Fruit fly (Drosophila melanogaster) whole organism, wandering third instar larva: ENCODE measurements around the gene Frmd5.

Experiments used
- Abd-B ChIP-seq: fragments of >200 bp; optimal IDR thresholded peaks from 2 replicates; lab custom pipeline; 2017; ENCODE audit warnings: missing biosample characterization, missing genetic modification characterization
- Dfd ChIP-seq: fragments of >200 bp; optimal IDR thresholded peaks from 2 replicates; lab custom pipeline; 2017; ENCODE audit warnings: missing biosample characterization, missing genetic modification characterization
- HLH106 ChIP-seq: fragments of 200-800 bp; optimal IDR thresholded peaks from 3 replicates; lab custom pipeline; 2019; ENCODE audit warnings: missing biosample characterization, mild to moderate bottlenecking, missing genetic modification characterization, moderate library complexity
- Hr83 ChIP-seq: fragments of 200-300 bp; sonication (Bioruptor generic); optimal IDR thresholded peaks from 2 replicates; lab custom pipeline; 2016; ENCODE audit warnings: missing biosample characterization, mild to moderate bottlenecking, missing genetic modification characterization, moderate library complexity; ENCODE audit not compliant: poor library complexity, severe bottlenecking
- Myc ChIP-seq: fragments of >200 bp; optimal IDR thresholded peaks from 2 replicates; lab custom pipeline; 2017
- OdsH ChIP-seq: fragments of 200-800 bp; sonication (Bioruptor generic); optimal IDR thresholded peaks from 2 replicates; lab custom pipeline; 2016; ENCODE audit warnings: missing biosample characterization, mild to moderate bottlenecking, missing genetic modification characterization
- br ChIP-seq: fragments of 200-800 bp; sonication (Bioruptor generic); optimal IDR thresholded peaks from 2 replicates; lab custom pipeline; 2016; ENCODE audit warnings: missing biosample characterization, missing genetic modification characterization
- fru ChIP-seq: fragments of 200-800 bp; sonication (Bioruptor generic); optimal IDR thresholded peaks from 3 replicates; lab custom pipeline; 2016; ENCODE audit warnings: missing biosample characterization, mild to moderate bottlenecking, missing genetic modification characterization
- h ChIP-seq: fragments of 200-800 bp; sonication (Bioruptor generic); optimal IDR thresholded peaks from 3 replicates; lab custom pipeline; 2016; ENCODE audit warnings: missing biosample characterization, mild to moderate bottlenecking, missing genetic modification characterization
- pan ChIP-seq: fragments of >200 bp; optimal IDR thresholded peaks from 2 replicates; lab custom pipeline; 2017
- psq ChIP-seq: fragments of 200-800 bp; sonication (Bioruptor generic); optimal IDR thresholded peaks from 3 replicates; lab custom pipeline; 2017; ENCODE audit warnings: missing biosample characterization, mild to moderate bottlenecking, missing genetic modification characterization, moderate library complexity
- usp ChIP-seq: fragments of >200 bp; optimal IDR thresholded peaks from 2 replicates; lab custom pipeline; 2017; ENCODE audit warnings: missing biosample characterization, missing genetic modification characterization

- TF ChIP-seq OdsH (GFP tag; lab: Kevin White, UChicago) (no peak), psq (GFP tag; lab: Kevin White, UChicago) (no peak), Abd-B (GFP tag; lab: Kevin White, UChicago) (no peak), h (GFP tag; lab: Kevin White, UChicago) (no peak), br (no peak), HLH106 (tag; lab: Kevin White, UChicago) (no peak), Hr83 (GFP tag; lab: Kevin White, UChicago) (no peak), Dfd (GFP tag; lab: Kevin White, UChicago) (no peak), Myc (lab: Kevin White, UChicago) (no peak), pan (lab: Kevin White, UChicago) (no peak), usp (no peak), fru (GFP tag; lab: Kevin White, UChicago) (no peak)
Observed at dm6 chr2L:10378631-10379030, 34.4 kb downstream of the Frmd5 start.
